Fruit fly (Drosophila melanogaster): ENCODE results near the gene Ir100a.

Ir100a gene

DNA sequence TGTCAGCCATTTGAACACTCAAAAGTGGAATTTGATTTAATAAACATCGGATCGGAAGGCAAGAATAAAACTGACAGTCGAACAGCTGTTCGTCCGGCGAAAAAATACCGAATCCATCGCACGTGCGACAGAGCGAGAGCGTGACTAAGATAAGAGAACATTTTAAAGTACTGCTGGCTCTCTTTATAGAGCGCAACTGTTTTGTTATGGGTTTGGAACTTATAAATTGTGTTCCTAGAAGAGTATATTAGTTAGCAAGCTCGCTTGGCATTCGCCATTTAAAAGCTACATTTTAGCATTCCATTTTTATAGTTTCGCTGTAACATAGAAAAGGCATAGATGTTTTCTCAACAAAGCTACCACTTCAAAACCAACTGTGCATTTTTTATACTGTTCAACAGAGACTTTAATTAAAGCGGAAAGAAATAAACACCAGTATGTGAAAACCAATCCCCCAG is 9.3 kb downstream of the Ir100a start, which contains the start of gene Rift:
Gene Rift (minus strand): TSS at position 114 of the 458 bp plus-strand sequence.
- TF ChIP-seq gl (tag; optimal IDR thresholded peaks at IDR 0.05) (peak; percentile 7), CG4496 (GFP tag; IDR thresholded peaks at IDR 0.05) (peak; percentile 72), Ets98B (GFP tag; IDR thresholded peaks at IDR 0.05) (peak; percentile 64), Pif1B (GFP tag; optimal IDR thresholded peaks at IDR 0.05) (no peak), CG12605 (GFP tag; IDR thresholded peaks at IDR 0.05) (peak; percentile 46), Snoo (tag; optimal IDR thresholded peaks at IDR 0.05) (peak; percentile 14), fd96Ca (GFP tag; IDR thresholded peaks at IDR 0.05) (no peak), CG9948 (tag; optimal IDR thresholded peaks at IDR 0.05) (no peak), D1 (tag; optimal IDR thresholded peaks at IDR 0.05) (no peak), CG15710 (tag; optimal IDR thresholded peaks at IDR 0.05) (peak; percentile 45), CG13204 (GFP tag; optimal IDR thresholded peaks at IDR 0.05) (no peak), CG8159 (tag; optimal IDR thresholded peaks at IDR 0.05) (peak; percentile 28), CG17806 (tag; optimal IDR thresholded peaks at IDR 0.05) (peak; percentile 36), EcR (GFP tag; optimal IDR thresholded peaks at IDR 0.05) (no peak)

DNA sequence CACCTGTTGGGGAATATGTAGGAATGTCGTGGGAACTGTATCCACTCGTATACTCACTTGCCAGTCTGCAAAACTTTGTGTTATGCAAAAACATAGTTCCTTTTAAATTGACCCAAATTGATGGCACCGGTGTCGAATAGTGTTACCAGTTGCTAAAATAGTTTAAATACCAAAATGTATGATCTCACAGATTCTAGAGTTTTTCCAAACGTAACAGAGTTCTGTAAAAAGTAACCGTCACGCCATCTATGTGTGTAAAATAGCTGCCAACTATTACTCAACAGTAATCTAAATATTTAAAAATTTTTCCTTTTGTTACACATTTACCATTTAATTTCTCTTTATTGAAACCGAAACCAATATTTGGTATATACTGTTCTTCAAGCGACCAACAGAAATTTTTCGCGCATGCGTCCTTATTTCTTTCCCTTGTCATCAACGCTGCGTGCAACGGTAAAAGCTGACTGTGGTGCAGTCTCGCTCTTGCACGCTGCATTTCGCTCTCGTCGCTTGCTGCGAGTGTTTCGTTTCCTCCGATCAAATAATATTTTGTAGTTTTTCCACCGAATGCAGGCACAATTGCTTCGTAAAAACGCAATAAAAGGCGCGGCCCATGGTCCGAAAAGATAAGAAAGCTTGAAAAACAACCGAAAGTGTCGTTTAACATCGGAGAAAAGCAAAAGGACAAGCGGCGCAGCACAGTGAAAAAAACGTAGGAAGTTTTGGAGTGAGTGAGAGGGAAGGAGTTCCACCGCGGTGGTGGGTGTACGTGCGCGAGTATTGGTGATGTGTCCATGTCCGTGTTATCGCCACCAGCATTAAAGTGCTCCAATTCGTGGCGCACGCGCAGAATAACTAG is 11.6 kb downstream of the Ir100a start, which contains the start of the genes FeCH and RhoGAP100F:
Gene FeCH (minus strand): TSS at position 180 of the 859 bp plus-strand sequence.
Gene RhoGAP100F (plus strand): TSS at position 493 of the 859 bp plus-strand sequence.
- no peak for TF ChIP-seq rn (GFP tag; IDR thresholded peaks at IDR 0.05)
- no peak for TF ChIP-seq CG10348 (GFP tag; IDR thresholded peaks at IDR 0.05)
- TF ChIP-seq CG15710 (tag; optimal IDR thresholded peaks at IDR 0.05) = no peak
- TF ChIP-seq Ets98B (GFP tag; IDR thresholded peaks at IDR 0.05) = no peak
- no peak for TF ChIP-seq CG14655 (GFP tag; optimal IDR thresholded peaks at IDR 0.05)
- TF ChIP-seq Pif1A (GFP tag; optimal IDR thresholded peaks at IDR 0.05) = no peak
- TF ChIP-seq CG12605 (GFP tag; IDR thresholded peaks at IDR 0.05) = no peak
- no peak for TF ChIP-seq CG8159 (tag; optimal IDR thresholded peaks at IDR 0.05)
- no peak for TF ChIP-seq CG8301 (tag; optimal IDR thresholded peaks at IDR 0.05)
- no peak for TF ChIP-seq CG9948 (tag; optimal IDR thresholded peaks at IDR 0.05)
- no peak for TF ChIP-seq CG13204 (GFP tag; optimal IDR thresholded peaks at IDR 0.05)
- no peak for TF ChIP-seq CG34367 (tag; optimal IDR thresholded peaks at IDR 0.05)
- TF ChIP-seq Pif1B (GFP tag; optimal IDR thresholded peaks at IDR 0.05) = no peak
- no peak for TF ChIP-seq EcR (GFP tag; optimal IDR thresholded peaks at IDR 0.05)
- no peak for TF ChIP-seq D1 (tag; optimal IDR thresholded peaks at IDR 0.05)
- TF ChIP-seq fd96Ca (GFP tag; IDR thresholded peaks at IDR 0.05) = no peak
- TF ChIP-seq gl (tag; optimal IDR thresholded peaks at IDR 0.05) = no peak
- no peak for TF ChIP-seq Snoo (tag; optimal IDR thresholded peaks at IDR 0.05)

DNA sequence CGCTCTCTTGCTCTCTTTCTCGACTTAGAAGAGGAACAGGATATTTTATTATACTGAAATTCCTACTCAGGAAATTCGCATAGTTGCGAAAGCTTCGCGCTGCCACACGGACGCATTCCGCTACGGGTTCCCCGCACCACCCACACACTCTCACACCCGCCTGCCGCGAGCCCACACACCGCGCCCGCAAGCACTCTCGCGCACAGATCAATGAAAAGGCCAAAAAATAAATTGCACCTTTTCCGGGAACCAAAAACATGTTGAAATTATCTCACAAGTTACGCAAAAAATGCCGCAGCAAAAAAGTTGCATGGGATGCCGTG is 12.2 kb downstream of the Ir100a start:
- TF ChIP-seq CG8301 (tag; optimal IDR thresholded peaks at IDR 0.05) = no peak
- no peak for TF ChIP-seq Snoo (tag; optimal IDR thresholded peaks at IDR 0.05)
- no peak for TF ChIP-seq EcR (GFP tag; optimal IDR thresholded peaks at IDR 0.05)
- TF ChIP-seq Pif1B (GFP tag; optimal IDR thresholded peaks at IDR 0.05) = no peak
- TF ChIP-seq gl (tag; optimal IDR thresholded peaks at IDR 0.05) = no peak

DNA sequence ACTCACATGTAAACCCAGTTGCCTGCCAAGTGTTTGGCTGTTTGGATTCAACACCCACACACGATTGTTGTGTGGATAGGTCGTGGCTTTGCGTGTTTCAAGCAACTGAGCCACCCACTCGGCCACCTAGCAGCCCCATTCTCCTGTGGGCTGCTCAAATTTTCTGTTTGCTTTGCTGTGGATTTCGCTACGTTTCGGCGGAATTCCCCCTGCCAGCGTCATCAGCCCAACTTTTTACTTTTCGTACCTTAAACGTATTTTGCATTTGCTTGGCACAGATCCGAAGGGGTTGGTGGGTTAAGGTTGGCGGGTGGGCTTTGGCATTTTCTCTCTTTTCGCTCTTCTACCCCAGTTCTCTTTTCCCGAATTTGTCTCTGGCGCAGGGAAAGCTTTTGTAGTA is 21.7 kb downstream of the Ir100a start:
- TF ChIP-seq D1 (tag; optimal IDR thresholded peaks at IDR 0.05) = no peak
- no peak for TF ChIP-seq CG12605 (GFP tag; IDR thresholded peaks at IDR 0.05)
- TF ChIP-seq CG34367 (tag; optimal IDR thresholded peaks at IDR 0.05) = no peak
- TF ChIP-seq Ets98B (GFP tag; IDR thresholded peaks at IDR 0.05) = no peak
- TF ChIP-seq CG8159 (tag; optimal IDR thresholded peaks at IDR 0.05) = no peak
- no peak for TF ChIP-seq rn (GFP tag; IDR thresholded peaks at IDR 0.05)

DNA sequence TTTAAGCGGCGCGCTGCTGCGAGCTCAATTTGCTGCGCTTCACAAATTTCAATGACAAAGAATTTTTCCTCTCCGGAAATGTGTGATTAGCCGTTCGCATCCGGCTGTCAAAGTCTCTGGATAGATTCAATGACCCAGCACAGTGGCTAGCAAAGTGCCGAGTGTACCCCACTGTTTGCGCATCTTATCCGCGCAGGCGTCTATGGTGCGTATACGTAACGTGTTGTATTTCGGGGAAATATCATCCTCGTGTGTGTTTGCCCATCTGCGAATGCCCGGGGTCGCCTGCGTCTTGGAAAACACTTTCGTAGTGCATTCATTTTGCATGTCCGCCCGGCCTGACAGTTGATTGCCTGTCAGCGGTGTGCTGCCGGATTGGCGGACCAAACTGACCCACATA is 23.4 kb downstream of the Ir100a start:
- no peak for TF ChIP-seq Ets98B (GFP tag; IDR thresholded peaks at IDR 0.05)
- no peak for TF ChIP-seq CG10348 (GFP tag; IDR thresholded peaks at IDR 0.05)
- TF ChIP-seq rn (GFP tag; IDR thresholded peaks at IDR 0.05) = no peak
- no peak for TF ChIP-seq CG13204 (GFP tag; optimal IDR thresholded peaks at IDR 0.05)
- TF ChIP-seq CG34367 (tag; optimal IDR thresholded peaks at IDR 0.05) = no peak
- TF ChIP-seq CG12605 (GFP tag; IDR thresholded peaks at IDR 0.05) = no peak
- no peak for TF ChIP-seq EcR (GFP tag; optimal IDR thresholded peaks at IDR 0.05)
- no peak for TF ChIP-seq CG8159 (tag; optimal IDR thresholded peaks at IDR 0.05)
- TF ChIP-seq Snoo (tag; optimal IDR thresholded peaks at IDR 0.05) = no peak
- no peak for TF ChIP-seq Pif1B (GFP tag; optimal IDR thresholded peaks at IDR 0.05)
- TF ChIP-seq CG15710 (tag; optimal IDR thresholded peaks at IDR 0.05) = no peak
- no peak for TF ChIP-seq fd96Ca (GFP tag; IDR thresholded peaks at IDR 0.05)
- TF ChIP-seq CG9948 (tag; optimal IDR thresholded peaks at IDR 0.05) = no peak
- no peak for TF ChIP-seq CG4496 (GFP tag; IDR thresholded peaks at IDR 0.05)
- no peak for TF ChIP-seq CG17806 (tag; optimal IDR thresholded peaks at IDR 0.05)
- TF ChIP-seq CG8301 (tag; optimal IDR thresholded peaks at IDR 0.05) = no peak
- TF ChIP-seq CG14655 (GFP tag; optimal IDR thresholded peaks at IDR 0.05) = no peak
- no peak for TF ChIP-seq CG32121 (GFP tag; IDR thresholded peaks at IDR 0.05)
- TF ChIP-seq Pif1A (GFP tag; optimal IDR thresholded peaks at IDR 0.05) = no peak

DNA sequence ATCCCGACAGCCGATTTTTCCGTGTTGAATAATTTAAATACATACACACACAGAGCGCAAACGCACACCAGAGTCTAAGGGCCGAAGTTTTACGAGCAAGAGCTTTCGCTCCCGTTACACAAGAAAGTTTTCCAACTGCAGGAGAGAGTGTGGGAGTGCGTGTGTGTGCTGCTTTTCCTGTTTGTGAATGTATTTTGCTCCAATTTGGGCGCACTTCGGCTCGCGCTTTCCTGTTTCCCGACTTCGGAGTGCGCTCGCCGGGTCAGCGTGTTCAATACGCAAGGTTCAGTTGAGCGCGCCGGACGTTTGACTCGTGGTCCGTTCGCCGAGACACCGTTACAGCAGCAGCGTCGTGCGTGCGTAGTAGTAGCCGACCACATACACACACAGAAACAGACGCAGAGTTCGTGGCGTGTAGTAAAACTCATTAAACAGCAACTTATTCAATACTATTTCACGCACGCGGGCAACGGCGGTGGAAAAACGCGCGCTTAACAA is 24.9 kb downstream of the Ir100a start:
- TF ChIP-seq CG10348 (GFP tag; IDR thresholded peaks at IDR 0.05) (no peak), rn (GFP tag; IDR thresholded peaks at IDR 0.05) (no peak), gl (tag; optimal IDR thresholded peaks at IDR 0.05) (no peak), CG8159 (tag; optimal IDR thresholded peaks at IDR 0.05) (no peak), D1 (tag; optimal IDR thresholded peaks at IDR 0.05) (no peak), CG14655 (GFP tag; optimal IDR thresholded peaks at IDR 0.05) (no peak), Snoo (tag; optimal IDR thresholded peaks at IDR 0.05) (no peak), Pif1B (GFP tag; optimal IDR thresholded peaks at IDR 0.05) (no peak), CG9948 (tag; optimal IDR thresholded peaks at IDR 0.05) (no peak), CG17806 (tag; optimal IDR thresholded peaks at IDR 0.05) (no peak), CG12605 (GFP tag; IDR thresholded peaks at IDR 0.05) (no peak), CG13204 (GFP tag; optimal IDR thresholded peaks at IDR 0.05) (no peak), fd96Ca (GFP tag; IDR thresholded peaks at IDR 0.05) (no peak), Pif1A (GFP tag; optimal IDR thresholded peaks at IDR 0.05) (no peak)

Data from whole organism, pupa.